Worm (Caenorhabditis elegans) whole organism, L2 larva: ENCODE results near the gene F44D12.10.
A peak's percentile ranks its signal among the peaks of the same experiment; 100 is the strongest.

Experiments
- C34F6.9 ChIP-seq: fragments of 150-350 bp; optimal IDR thresholded peaks from 2 replicates; lab custom pipeline; 2014; ENCODE audit warnings: missing biosample characterization, missing genetic modification characterization
- F13H6.1 ChIP-seq: sonication (generic microtip); optimal IDR thresholded peaks from 2 replicates; lab custom pipeline; 2016; ENCODE audit warnings: missing genetic modification characterization, missing compliant biosample characterization
- R02D3.7 ChIP-seq: fragments of 150-350 bp; optimal IDR thresholded peaks from 2 replicates; lab custom pipeline; 2014; ENCODE audit warnings: missing biosample characterization, missing genetic modification characterization
- ZK546.5 ChIP-seq: sonication (generic microtip); optimal IDR thresholded peaks from 2 replicates; lab custom pipeline; 2017; ENCODE audit warnings: missing biosample characterization, missing genetic modification characterization
- alr-1 ChIP-seq: fragments of 150-350 bp; optimal IDR thresholded peaks from 2 replicates; lab custom pipeline; 2014; ENCODE audit warnings: missing biosample characterization, missing genetic modification characterization
- aly-2 ChIP-seq: fragments of 150-350 bp; optimal IDR thresholded peaks from 2 replicates; lab custom pipeline; 2014; ENCODE audit warnings: missing biosample characterization, missing genetic modification characterization
- ama-1 ChIP-seq: fragments of 150-350 bp; optimal IDR thresholded peaks from 2 replicates; lab custom pipeline; 2018; ENCODE audit warnings: inconsistent platforms
- blmp-1 ChIP-seq: sonication (generic microtip); optimal IDR thresholded peaks from 2 replicates; lab custom pipeline; 2017; ENCODE audit warnings: missing genetic modification characterization, mild to moderate bottlenecking, missing compliant biosample characterization, antibody characterized with exemption, moderate library complexity; ENCODE audit not compliant: insufficient read depth
- ceh-16 ChIP-seq: fragments of 150-350 bp; optimal IDR thresholded peaks from 2 replicates; lab custom pipeline; 2014; ENCODE audit warnings: missing biosample characterization, missing genetic modification characterization
- ceh-82 ChIP-seq: fragments of 150-350 bp; optimal IDR thresholded peaks from 2 replicates; lab custom pipeline; 2014; ENCODE audit warnings: missing biosample characterization, missing genetic modification characterization
- crh-2 ChIP-seq: sonication (generic microtip); optimal IDR thresholded peaks from 2 replicates; lab custom pipeline; 2017; ENCODE audit warnings: missing biosample characterization, missing genetic modification characterization
- egl-27 ChIP-seq: sonication (generic microtip); optimal IDR thresholded peaks from 3 replicates; lab custom pipeline; 2017; ENCODE audit warnings: missing biosample characterization, missing genetic modification reagents, missing genetic modification characterization
- elt-1 ChIP-seq: fragments of 150-350 bp; optimal IDR thresholded peaks from 2 replicates; lab custom pipeline; 2014; ENCODE audit warnings: missing biosample characterization, missing genetic modification characterization
- elt-3 ChIP-seq: sonication (generic microtip); optimal IDR thresholded peaks from 2 replicates; lab custom pipeline; 2017; ENCODE audit warnings: missing biosample characterization, missing genetic modification characterization
- fos-1 ChIP-seq: fragments of 150-350 bp; optimal IDR thresholded peaks from 2 replicates; lab custom pipeline; 2014; ENCODE audit warnings: missing biosample characterization, missing genetic modification characterization
- gmeb-1 ChIP-seq: fragments of 150-350 bp; optimal IDR thresholded peaks from 2 replicates; lab custom pipeline; 2014; ENCODE audit warnings: missing biosample characterization, missing genetic modification characterization
- lin-11 ChIP-seq: fragments of 150-350 bp; sonication (generic microtip); optimal IDR thresholded peaks from 2 replicates; lab custom pipeline; 2014; ENCODE audit warnings: missing biosample characterization, missing genetic modification characterization, inconsistent platforms, mixed read lengths
- lin-13 ChIP-seq: fragments of 150-350 bp; optimal IDR thresholded peaks from 2 replicates; lab custom pipeline; 2014; ENCODE audit warnings: missing biosample characterization, missing genetic modification reagents, missing genetic modification characterization
- lin-39 ChIP-seq: fragments of 150-350 bp; optimal IDR thresholded peaks from 2 replicates; lab custom pipeline; 2014; ENCODE audit warnings: missing biosample characterization, missing genetic modification reagents, missing genetic modification characterization
- lsy-2 ChIP-seq, 2 experiments: fragments of 150-350 bp in 1 of 2; sonication (generic microtip) in 1 of 2; optimal IDR thresholded peaks; 2 replicates each; lab custom pipeline; 2014 to 2017; ENCODE audit warnings: missing biosample characterization in 2 of 2, missing genetic modification characterization in 2 of 2
- mbf-1 ChIP-seq: sonication (generic microtip); optimal IDR thresholded peaks from 2 replicates; lab custom pipeline; 2017; ENCODE audit warnings: missing biosample characterization, missing genetic modification characterization
- nhr-10 ChIP-seq: sonication (generic microtip); optimal IDR thresholded peaks from 2 replicates; lab custom pipeline; 2017; ENCODE audit warnings: missing biosample characterization, missing genetic modification characterization
- nhr-11 ChIP-seq: fragments of 150-350 bp; optimal IDR thresholded peaks from 2 replicates; lab custom pipeline; 2014; ENCODE audit warnings: missing biosample characterization, missing genetic modification characterization
- nhr-12 ChIP-seq: fragments of 150-350 bp; optimal IDR thresholded peaks from 2 replicates; lab custom pipeline; 2014; ENCODE audit warnings: missing biosample characterization, missing genetic modification characterization
- nhr-129 ChIP-seq: fragments of 150-350 bp; optimal IDR thresholded peaks from 2 replicates; lab custom pipeline; 2014; ENCODE audit warnings: missing biosample characterization, missing genetic modification characterization
- nhr-21 ChIP-seq: fragments of 150-350 bp; optimal IDR thresholded peaks from 2 replicates; lab custom pipeline; 2014; ENCODE audit warnings: missing biosample characterization, missing genetic modification characterization
- nhr-237 ChIP-seq: fragments of 150-350 bp; optimal IDR thresholded peaks from 2 replicates; lab custom pipeline; 2014; ENCODE audit warnings: missing biosample characterization, missing genetic modification characterization
- nhr-25 ChIP-seq: fragments of 150-350 bp; sonication (generic microtip); optimal IDR thresholded peaks from 3 replicates; lab custom pipeline; 2014; ENCODE audit warnings: missing biosample characterization, missing genetic modification characterization
- nhr-6 ChIP-seq: fragments of 150-350 bp; optimal IDR thresholded peaks from 2 replicates; lab custom pipeline; 2014; ENCODE audit warnings: missing biosample characterization, missing genetic modification characterization
- peb-1 ChIP-seq: fragments of 150-350 bp; optimal IDR thresholded peaks from 2 replicates; lab custom pipeline; 2014; ENCODE audit warnings: missing biosample characterization, missing genetic modification characterization
- sem-4 ChIP-seq: fragments of 150-350 bp; optimal IDR thresholded peaks from 2 replicates; lab custom pipeline; 2014; ENCODE audit warnings: missing biosample characterization, missing genetic modification reagents, missing genetic modification characterization
- skn-1 ChIP-seq: sonication (generic microtip); optimal IDR thresholded peaks from 2 replicates; lab custom pipeline; 2017; ENCODE audit warnings: missing biosample characterization, missing genetic modification characterization
- sma-3 ChIP-seq: sonication (generic microtip); optimal IDR thresholded peaks from 2 replicates; lab custom pipeline; 2016; ENCODE audit warnings: missing genetic modification reagents, missing genetic modification characterization, missing compliant biosample characterization
- sma-9 ChIP-seq, 2 experiments: fragments of 150-350 bp in 1 of 2; sonication (generic microtip) in 1 of 2; optimal IDR thresholded peaks; 2 replicates each; lab custom pipeline; 2014 to 2016; ENCODE audit warnings: missing genetic modification characterization in 2 of 2, mild to moderate bottlenecking in 1 of 2, missing biosample characterization in 1 of 2, missing compliant biosample characterization in 1 of 2, missing genetic modification reagents in 1 of 2, moderate library complexity in 1 of 2
- snpc-4 ChIP-seq: fragments of 150-350 bp; optimal IDR thresholded peaks from 2 replicates; lab custom pipeline; 2014; ENCODE audit warnings: missing biosample characterization, missing genetic modification characterization
- unc-39 ChIP-seq: fragments of 150-350 bp; optimal IDR thresholded peaks from 2 replicates; lab custom pipeline; 2014; ENCODE audit warnings: missing biosample characterization, missing genetic modification characterization
- unc-55 ChIP-seq: fragments of 150-350 bp; sonication (generic microtip); optimal IDR thresholded peaks from 3 replicates; lab custom pipeline; 2014; ENCODE audit warnings: missing biosample characterization, missing genetic modification reagents, missing genetic modification characterization
- unc-62 ChIP-seq: fragments of 150-350 bp; optimal IDR thresholded peaks from 2 replicates; lab custom pipeline; 2014; ENCODE audit warnings: missing biosample characterization, missing genetic modification reagents, missing genetic modification characterization
- zag-1 ChIP-seq: fragments of 150-350 bp; optimal IDR thresholded peaks from 2 replicates; lab custom pipeline; 2014; ENCODE audit warnings: missing biosample characterization, missing genetic modification characterization
- ztf-11 ChIP-seq: sonication (generic microtip); optimal IDR thresholded peaks from 2 replicates; lab custom pipeline; 2017; ENCODE audit warnings: missing biosample characterization, missing genetic modification characterization
- ztf-4 ChIP-seq: fragments of 150-350 bp; optimal IDR thresholded peaks from 2 replicates; lab custom pipeline; 2014; ENCODE audit warnings: missing biosample characterization, missing genetic modification characterization

Gene F44D12.10

DNA sequence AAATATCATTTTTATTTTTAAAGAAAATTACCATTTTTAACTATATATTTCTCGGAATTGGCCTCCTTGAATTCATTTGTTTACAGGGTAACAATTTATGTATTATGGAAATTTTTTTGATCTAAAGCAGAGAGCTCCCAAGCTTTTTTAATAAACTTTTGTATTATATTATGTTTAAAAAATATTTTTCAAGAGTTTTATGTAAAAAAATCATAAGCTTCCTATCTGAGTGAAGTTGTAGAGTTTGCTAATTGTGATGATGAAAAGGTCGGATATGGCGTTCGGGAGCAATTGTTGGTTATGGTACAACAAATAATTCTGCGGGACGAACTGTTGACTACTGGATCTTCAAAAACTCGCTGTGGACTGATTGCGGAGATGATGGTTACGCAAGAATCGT lies 15.6 kb downstream of the F44D12.10 start, which contains the start of gene F44D12.19:
Gene F44D12.19, plus strand, starts transcription at position 301 of the 400 bp plus-strand sequence.
- no peak for TF ChIP-seq unc-55 (GFP tag; lab: Kevin White, UChicago)
- TF ChIP-seq nhr-11 (tag; lab: Kevin White, UChicago) = no peak
- TF ChIP-seq ceh-82 (tag; lab: Kevin White, UChicago) = no peak
- no peak for TF ChIP-seq nhr-6
- TF ChIP-seq nhr-12 (tag; lab: Kevin White, UChicago) = no peak
- no peak for TF ChIP-seq skn-1 (tag; lab: Kevin White, UChicago)
- no peak for TF ChIP-seq C34F6.9

ce11 chrIV:10017633-10018032 lies 19.2 kb downstream of the F44D12.10 start, which contains the start of gene F44D12.2:
Gene F44D12.2 (minus strand): TSS chrIV:10017733.
- TF ChIP-seq lin-39 (tag; lab: Kevin White, UChicago) (no peak), sem-4 (no peak), alr-1 (tag; lab: Kevin White, UChicago) (no peak), fos-1 (tag; lab: Kevin White, UChicago) (peak; percentile 7), nhr-129 (tag; lab: Kevin White, UChicago) (no peak), ztf-4 (tag; lab: Kevin White, UChicago) (no peak)

DNA sequence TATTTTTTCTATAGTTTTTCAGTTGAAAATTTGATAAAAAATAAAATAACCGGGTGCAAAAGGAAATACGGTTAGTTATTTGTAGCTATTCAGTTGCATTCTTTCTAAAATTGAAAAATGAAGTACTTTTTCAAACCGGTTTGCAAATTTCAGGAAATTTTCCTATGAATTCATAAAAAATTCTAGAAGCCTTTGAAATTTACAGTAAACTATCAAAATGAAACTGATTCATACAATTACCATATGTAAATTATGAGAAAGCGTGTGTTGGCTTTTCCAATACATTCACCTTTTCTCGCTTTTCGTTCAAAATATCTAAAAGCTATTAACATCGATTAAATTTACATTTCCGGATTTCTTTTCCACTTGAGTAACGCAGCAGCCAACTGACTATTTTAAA lies 19.9 kb downstream of the F44D12.10 start, which contains the start of gene ent-7:
Gene ent-7, plus strand, starts transcription at position 301 of the 400 bp plus-strand sequence.
- TF ChIP-seq nhr-6 (no peak), skn-1 (tag; lab: Kevin White, UChicago) (no peak), blmp-1 (no peak), elt-1 (tag; lab: Kevin White, UChicago) (no peak), unc-62 (no peak), mbf-1 (tag; lab: Kevin White, UChicago) (no peak), ceh-16 (tag; lab: Kevin White, UChicago) (no peak), zag-1 (no peak), ceh-82 (tag; lab: Kevin White, UChicago) (no peak), ZK546.5 (tag; lab: Kevin White, UChicago) (no peak), C34F6.9 (no peak), nhr-10 (tag; lab: Kevin White, UChicago) (no peak), lin-39 (tag; lab: Kevin White, UChicago) (no peak), lsy-2 (tag; optimal IDR thresholded peaks at IDR 0.05; lab: Kevin White, UChicago) (no peak), gmeb-1 (tag; lab: Kevin White, UChicago) (no peak)

DNA sequence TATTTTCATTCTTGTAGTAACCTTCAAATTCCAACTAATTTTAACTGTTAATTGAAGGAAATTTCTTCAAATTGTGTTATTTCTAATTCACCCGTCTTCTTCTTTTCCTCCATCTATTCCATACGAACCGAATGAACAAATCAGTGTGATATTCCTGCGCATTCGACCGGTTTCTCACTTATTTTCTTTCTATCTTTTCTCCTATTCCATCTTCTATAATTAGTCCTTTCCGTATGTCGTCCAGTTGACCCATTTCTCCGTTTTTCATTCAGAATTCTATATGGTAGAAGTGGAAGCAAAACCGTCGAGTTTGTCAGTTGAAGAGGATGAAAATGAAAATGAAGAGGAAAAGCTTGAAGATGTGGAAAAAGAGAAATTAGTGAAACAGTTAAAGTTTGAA lies 27.3 kb downstream of the F44D12.10 start, which contains the start of gene magu-4:
Gene magu-4, plus strand, starts transcription at position 218 of the 400 bp plus-strand sequence.
- TF ChIP-seq nhr-21 (tag; lab: Kevin White, UChicago) (no peak), ama-1 (no peak), lsy-2 (tag; optimal IDR thresholded peaks at IDR 0.05; lab: Kevin White, UChicago) (no peak), crh-2 (tag; lab: Kevin White, UChicago) (no peak), nhr-25 (tag; lab: Kevin White, UChicago) (peak; percentile 17), elt-1 (tag; lab: Kevin White, UChicago) (no peak), aly-2 (tag; lab: Kevin White, UChicago) (no peak), nhr-129 (tag; lab: Kevin White, UChicago) (no peak)

DNA sequence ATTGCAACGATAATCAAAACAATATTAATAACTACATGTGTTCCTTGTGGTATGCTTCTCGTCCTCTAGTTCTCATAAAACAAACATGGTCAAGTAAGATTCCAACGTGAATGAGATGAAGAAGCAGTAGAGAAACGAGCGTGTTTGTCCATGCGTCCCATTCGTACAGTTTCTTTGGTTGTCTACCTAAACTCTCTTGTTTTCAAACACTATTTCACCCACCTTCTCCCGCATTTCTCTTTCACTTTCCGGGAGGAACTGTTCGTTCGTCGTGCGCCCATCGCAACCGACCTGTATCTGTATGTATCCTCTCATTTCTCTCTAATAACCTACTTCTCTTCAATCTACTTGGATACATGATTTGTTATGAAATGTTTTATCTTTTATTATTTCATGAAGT lies 29.1 kb downstream of the F44D12.10 start:
- TF ChIP-seq aly-2 (tag; lab: Kevin White, UChicago) (no peak), sma-3 (peak; percentile 37), snpc-4 (tag; lab: Kevin White, UChicago) (no peak), lin-11 (tag; lab: Kevin White, UChicago) (no peak), lsy-2 (tag; optimal IDR thresholded peaks at IDR 0.05; lab: Kevin White, UChicago) (peak in 1 of 2 experiments; percentile 9), blmp-1 (peak; percentile 93), unc-55 (GFP tag; lab: Kevin White, UChicago) (no peak), ZK546.5 (tag; lab: Kevin White, UChicago) (no peak), sma-9 (GFP tag; optimal IDR thresholded peaks at IDR 0.05; lab: Kevin White, UChicago) (no peak), sma-9 (tag; optimal IDR thresholded peaks at IDR 0.05; lab: Kevin White, UChicago) (no peak), crh-2 (tag; lab: Kevin White, UChicago) (peak; percentile 60), mbf-1 (tag; lab: Kevin White, UChicago) (no peak), sem-4 (no peak), C34F6.9 (peak; percentile 8), alr-1 (tag; lab: Kevin White, UChicago) (no peak), ama-1 (no peak), peb-1 (tag; lab: Kevin White, UChicago) (no peak), ceh-82 (tag; lab: Kevin White, UChicago) (no peak), fos-1 (tag; lab: Kevin White, UChicago) (peak; percentile 46), R02D3.7 (tag; lab: Kevin White, UChicago) (no peak), ceh-16 (tag; lab: Kevin White, UChicago) (no peak), skn-1 (tag; lab: Kevin White, UChicago) (no peak), unc-39 (tag; lab: Kevin White, UChicago) (no peak), nhr-21 (tag; lab: Kevin White, UChicago) (peak; percentile 64), egl-27 (tag; lab: Kevin White, UChicago) (no peak), F13H6.1 (tag; lab: Kevin White, UChicago) (peak; percentile 43), ztf-11 (tag; lab: Kevin White, UChicago) (no peak), lin-13 (GFP tag; lab: Kevin White, UChicago) (no peak), nhr-25 (tag; lab: Kevin White, UChicago) (peak; percentile 60), elt-3 (tag; lab: Kevin White, UChicago) (no peak), nhr-237 (tag; lab: Kevin White, UChicago) (no peak), gmeb-1 (tag; lab: Kevin White, UChicago) (no peak), zag-1 (no peak), lin-39 (tag; lab: Kevin White, UChicago) (no peak), nhr-10 (tag; lab: Kevin White, UChicago) (no peak), elt-1 (tag; lab: Kevin White, UChicago) (no peak)
